Worm (Caenorhabditis elegans): ENCODE measurements around the gene tomm-7.

The tomm-7 gene

DNA sequence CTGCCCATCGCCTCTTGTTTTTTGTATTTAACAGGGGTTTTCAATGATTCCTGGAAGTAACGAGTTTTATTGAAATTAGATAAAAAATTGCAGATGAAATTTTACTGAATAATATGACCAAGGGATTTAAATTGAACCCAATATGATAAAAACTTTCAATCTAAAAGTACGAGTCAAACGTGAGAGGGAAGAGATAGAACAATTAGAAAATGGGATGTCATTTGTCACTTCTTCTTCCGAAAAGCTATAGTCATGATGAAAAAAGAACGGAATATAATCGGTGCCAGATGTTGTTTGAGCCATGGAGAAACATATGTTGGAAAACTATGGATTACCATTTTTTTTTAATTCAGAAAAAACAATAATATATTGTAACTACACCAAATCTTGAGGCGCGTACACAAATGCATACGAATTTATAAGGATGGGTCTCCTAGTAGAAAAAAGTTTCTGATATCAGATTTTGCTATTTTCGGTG lies 19.5 kb downstream of the tomm-7 start, which contains the start of gene sup-18:
TSS of gene sup-18 (minus strand) at position 51 of the 478 bp plus-strand sequence.
- TF ChIP-seq F49E8.2 (tag; optimal IDR thresholded peaks at IDR 0.05; ENCODE audit: borderline replicate concordance) (no peak), unc-62 (GFP tag; optimal IDR thresholded peaks at IDR 0.05 in 1 of 2) (peak in 1 of 2 experiments; percentile 36), unc-62 (tag; optimal IDR thresholded peaks at IDR 0.05) (no peak)

- TF ChIP-seq nhr-11 (tag; optimal IDR thresholded peaks at IDR 0.05) (peak; percentile 41), dmd-9 (GFP tag; IDR thresholded peaks at IDR 0.05) (no peak), F26F4.8 (GFP tag; conservative IDR thresholded peaks at IDR 0.05) (no peak), tra-1 (GFP tag; IDR thresholded peaks at IDR 0.05) (no peak)
Measured at ce11 chrIII:7880132-7880715, 20.8 kb downstream of the tomm-7 start.

ce11 chrIII:7882900-7883299 lies 23.5 kb downstream of the tomm-7 start, which contains the start of gene ZK688.9:
Gene ZK688.9 (minus strand): TSS chrIII:7883000.
- no peak for TF ChIP-seq daf-8 (GFP tag; IDR thresholded peaks at IDR 0.05)
- TF ChIP-seq hmg-1.1 (GFP tag; IDR thresholded peaks at IDR 0.05): no peak
- no peak for TF ChIP-seq lin-13 (GFP tag; optimal IDR thresholded peaks at IDR 0.05)
- TF ChIP-seq Y105C5A.15 (GFP tag; IDR thresholded peaks at IDR 0.05): no peak

DNA sequence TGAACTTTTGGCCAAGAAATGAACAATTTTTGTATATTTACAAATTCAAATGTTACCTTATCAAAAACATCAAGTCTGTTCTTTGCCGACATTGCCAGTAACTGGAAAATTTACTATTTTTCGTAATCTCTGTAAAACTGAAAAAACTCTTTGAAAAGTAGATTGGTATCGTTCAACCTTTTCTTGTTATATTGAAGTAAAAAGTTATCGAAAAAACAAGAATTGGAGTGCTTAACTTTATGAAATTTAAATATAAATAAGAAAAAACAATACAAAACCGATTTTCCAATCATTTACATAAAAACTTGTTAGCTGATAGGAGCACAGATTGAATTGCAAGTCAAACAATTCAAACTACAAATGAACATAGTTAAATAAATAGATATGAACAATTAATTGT lies 25.4 kb downstream of the tomm-7 start, which contains the start of gene ZK688.11:
TSS of gene ZK688.11 (minus strand) at position 101 of the 400 bp plus-strand sequence.
- TF ChIP-seq mep-1 (tag; optimal IDR thresholded peaks at IDR 0.05) (peak; percentile 27), ceh-62 (tag; optimal IDR thresholded peaks at IDR 0.05) (no peak), lir-3 (tag; optimal IDR thresholded peaks at IDR 0.05) (no peak), dve-1 (tag; optimal IDR thresholded peaks at IDR 0.05; ENCODE audit: insufficient read depth) (peak; percentile 3), snpc-1.2 (GFP tag; IDR thresholded peaks at IDR 0.05) (no peak), nhr-6 (tag; optimal IDR thresholded peaks at IDR 0.05) (no peak), ceh-82 (tag; optimal IDR thresholded peaks at IDR 0.05) (no peak)

- TF ChIP-seq nhr-237 (tag; optimal IDR thresholded peaks at IDR 0.05): no peak
- TF ChIP-seq lin-1 (GFP tag; IDR thresholded peaks at IDR 0.05): no peak
- no peak for TF ChIP-seq lin-39 (tag; optimal IDR thresholded peaks at IDR 0.05)
- no peak for TF ChIP-seq madf-5 (GFP tag; IDR thresholded peaks at IDR 0.05)
- TF ChIP-seq dmd-9 (GFP tag; IDR thresholded peaks at IDR 0.05): no peak
- no peak for TF ChIP-seq unc-39 (tag; optimal IDR thresholded peaks at IDR 0.05)
- TF ChIP-seq zip-11 (GFP tag; IDR thresholded peaks at IDR 0.05): no peak
- no peak for TF ChIP-seq ceh-82 (tag; optimal IDR thresholded peaks at IDR 0.05)
- TF ChIP-seq cey-2 (tag; optimal IDR thresholded peaks at IDR 0.05; ENCODE audit: borderline replicate concordance, insufficient read depth): no peak
Measured at ce11 chrIII:7889036-7889435, 29.6 kb downstream of the tomm-7 start.

- TF ChIP-seq zag-1 (tag; optimal IDR thresholded peaks at IDR 0.05) (no peak), nhr-42 (GFP tag; IDR thresholded peaks at IDR 0.05) (no peak), F49E8.2 (tag; optimal IDR thresholded peaks at IDR 0.05; ENCODE audit: borderline replicate concordance) (no peak), nhr-102 (tag; optimal IDR thresholded peaks at IDR 0.05) (peak; percentile 21), lin-15B (tag; optimal IDR thresholded peaks at IDR 0.05) (no peak), dpl-1 (GFP tag; optimal IDR thresholded peaks at IDR 0.05) (peak; percentile 52), dmd-6 (GFP tag; IDR thresholded peaks at IDR 0.05) (peak; percentile 72), ztf-7 (tag; optimal IDR thresholded peaks at IDR 0.05) (no peak), madf-5 (GFP tag; IDR thresholded peaks at IDR 0.05) (no peak), hif-1 (tag; optimal IDR thresholded peaks at IDR 0.05) (peak in 1 of 2 experiments; percentile 68), saeg-2 (GFP tag; IDR thresholded peaks at IDR 0.05) (no peak), rbr-2 (tag; optimal IDR thresholded peaks at IDR 0.05) (peak; percentile 78), ceh-32 (tag; optimal IDR thresholded peaks at IDR 0.05; ENCODE audit: poor library complexity) (no peak), egl-43 (GFP tag; IDR thresholded peaks at IDR 0.05) (no peak), vab-7 (GFP tag; IDR thresholded peaks at IDR 0.05) (no peak), hlh-30 (tag; optimal IDR thresholded peaks at IDR 0.05; ENCODE audit: insufficient read depth) (peak; percentile 84), daf-12 (tag; optimal IDR thresholded peaks at IDR 0.05) (no peak), nhr-111 (GFP tag; optimal IDR thresholded peaks at IDR 0.05) (no peak)
Measured at ce11 chrIII:7891573-7892306, 32.3 kb downstream of the tomm-7 start, which contains the start of the genes ZK688.5 and fahd-1. Gene ZK688.5 (minus strand): TSS chrIII:7891623. Gene fahd-1 (plus strand): TSS chrIII:7892256.

Measured in whole organism, L4 larva.